Fruit fly (Drosophila melanogaster): Measurements from ENCODE around the gene CG7879.

CG7879 gene

dm6 chr3L:1586266-1587054 is 18.1 kb upstream of the CG7879 start:
- TF ChIP-seq insv (optimal IDR thresholded peaks at IDR 0.05) (no peak), Myc (optimal IDR thresholded peaks at IDR 0.05) (no peak), ttk (optimal IDR thresholded peaks at IDR 0.05) (no peak), Sin3A (optimal IDR thresholded peaks at IDR 0.05) (no peak), psq (optimal IDR thresholded peaks at IDR 0.05) (no peak), h (optimal IDR thresholded peaks at IDR 0.05) (no peak)

DNA sequence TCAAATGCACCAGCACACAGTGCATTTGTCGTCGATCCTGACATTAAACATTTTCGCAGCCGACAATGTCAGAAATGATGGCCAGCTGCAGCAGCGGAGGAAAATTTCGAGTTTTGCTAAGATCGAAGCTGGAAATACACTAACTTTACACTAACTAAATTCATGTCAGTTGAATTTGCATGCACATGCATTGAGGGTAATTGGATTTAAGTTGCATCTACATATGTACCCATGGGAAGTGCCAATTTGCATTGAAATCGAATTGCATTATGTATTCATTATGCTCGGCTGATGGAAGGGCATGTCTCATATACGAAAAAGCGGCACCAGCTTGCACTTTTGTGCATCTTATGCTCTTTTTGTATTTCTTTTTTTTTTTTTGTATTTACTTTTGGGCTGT is 16.4 kb upstream of the CG7879 start:
- TF ChIP-seq Myc (optimal IDR thresholded peaks at IDR 0.05) (no peak), insv (optimal IDR thresholded peaks at IDR 0.05) (no peak), h (optimal IDR thresholded peaks at IDR 0.05) (no peak), psq (optimal IDR thresholded peaks at IDR 0.05) (no peak), ttk (optimal IDR thresholded peaks at IDR 0.05) (no peak), Sin3A (optimal IDR thresholded peaks at IDR 0.05) (no peak)

- TF ChIP-seq Sin3A (optimal IDR thresholded peaks at IDR 0.05) (no peak), ttk (optimal IDR thresholded peaks at IDR 0.05) (no peak), h (optimal IDR thresholded peaks at IDR 0.05) (no peak), psq (optimal IDR thresholded peaks at IDR 0.05) (no peak), Myc (optimal IDR thresholded peaks at IDR 0.05) (no peak), insv (optimal IDR thresholded peaks at IDR 0.05) (no peak)
Observed at dm6 chr3L:1584003-1584402, 15.6 kb upstream of the CG7879 start.

dm6 chr3L:1580821-1581220 is 12.4 kb upstream of the CG7879 start:
- TF ChIP-seq Sin3A (optimal IDR thresholded peaks at IDR 0.05) (no peak), insv (optimal IDR thresholded peaks at IDR 0.05) (no peak), psq (optimal IDR thresholded peaks at IDR 0.05) (no peak), h (optimal IDR thresholded peaks at IDR 0.05) (no peak), ttk (optimal IDR thresholded peaks at IDR 0.05) (no peak), Myc (optimal IDR thresholded peaks at IDR 0.05) (no peak)

dm6 chr3L:1580194-1580593 is 11.8 kb upstream of the CG7879 start:
- TF ChIP-seq h (optimal IDR thresholded peaks at IDR 0.05) (no peak), Sin3A (optimal IDR thresholded peaks at IDR 0.05) (no peak), Myc (optimal IDR thresholded peaks at IDR 0.05) (no peak), ttk (optimal IDR thresholded peaks at IDR 0.05) (no peak), psq (optimal IDR thresholded peaks at IDR 0.05) (no peak), insv (optimal IDR thresholded peaks at IDR 0.05) (no peak)

DNA sequence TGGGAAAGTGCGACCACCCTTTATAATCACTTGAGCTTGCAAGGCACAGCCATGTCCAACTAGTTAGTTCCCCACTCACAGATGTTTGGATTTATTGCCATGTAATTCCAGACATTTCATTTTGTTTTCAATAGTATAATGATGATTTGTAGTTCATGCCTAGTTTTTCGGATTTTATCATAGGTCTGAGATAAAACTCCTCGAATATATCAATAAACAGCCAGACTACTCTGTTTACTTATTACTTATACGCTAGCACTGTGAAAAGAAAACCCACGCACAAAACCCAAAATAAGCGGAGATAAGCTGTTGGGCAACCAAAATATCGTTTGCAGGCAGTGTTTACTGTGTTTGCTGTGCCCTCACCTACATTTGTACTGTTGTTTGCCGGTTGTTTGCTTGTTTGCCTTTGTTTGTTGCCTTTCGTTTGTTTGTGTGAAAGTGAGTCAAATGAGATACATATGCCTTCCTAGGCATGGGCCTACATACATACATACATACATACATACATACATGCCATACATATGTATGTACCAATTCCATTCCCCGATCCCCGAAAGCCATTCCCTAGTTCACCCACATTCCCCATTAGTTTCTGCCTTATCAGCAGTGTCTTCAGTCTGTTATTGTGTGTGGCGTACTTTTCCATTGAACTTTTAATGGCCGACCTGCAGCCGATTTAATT is 10.9 kb upstream of the CG7879 start:
- TF ChIP-seq psq (optimal IDR thresholded peaks at IDR 0.05) (no peak), ttk (optimal IDR thresholded peaks at IDR 0.05) (no peak), h (optimal IDR thresholded peaks at IDR 0.05) (no peak), Myc (optimal IDR thresholded peaks at IDR 0.05) (no peak), insv (optimal IDR thresholded peaks at IDR 0.05) (no peak), Sin3A (optimal IDR thresholded peaks at IDR 0.05) (no peak)

dm6 chr3L:1578391-1578948 is 10.1 kb upstream of the CG7879 start:
- no peak for TF ChIP-seq insv (optimal IDR thresholded peaks at IDR 0.05)
- TF ChIP-seq h (optimal IDR thresholded peaks at IDR 0.05) = no peak
- no peak for TF ChIP-seq Myc (optimal IDR thresholded peaks at IDR 0.05)
- no peak for TF ChIP-seq Sin3A (optimal IDR thresholded peaks at IDR 0.05)
- TF ChIP-seq ttk (optimal IDR thresholded peaks at IDR 0.05) = no peak
- no peak for TF ChIP-seq psq (optimal IDR thresholded peaks at IDR 0.05)

DNA sequence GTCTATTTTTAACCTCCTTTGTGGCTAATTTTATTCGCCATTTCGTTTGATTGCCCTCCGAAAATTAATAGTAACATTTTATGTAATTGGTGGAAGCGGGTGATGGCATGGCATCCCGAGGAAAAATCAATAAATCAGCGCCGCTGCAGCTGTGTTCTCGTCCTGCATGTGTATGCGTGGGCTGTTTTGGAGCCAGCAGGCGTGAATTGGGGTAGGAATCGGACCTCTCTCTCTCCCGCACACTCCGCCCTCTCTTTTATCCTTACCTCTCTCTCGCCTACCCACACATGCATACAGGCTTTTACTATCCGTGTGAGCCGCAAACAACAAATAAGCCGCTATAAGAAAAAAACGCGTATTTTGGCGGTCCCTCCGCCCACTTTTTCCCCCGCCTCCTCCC is 8.9 kb upstream of the CG7879 start:
- TF ChIP-seq psq (optimal IDR thresholded peaks at IDR 0.05) (no peak), ttk (optimal IDR thresholded peaks at IDR 0.05) (no peak), Sin3A (optimal IDR thresholded peaks at IDR 0.05) (no peak), insv (optimal IDR thresholded peaks at IDR 0.05) (no peak), Myc (optimal IDR thresholded peaks at IDR 0.05) (no peak), h (optimal IDR thresholded peaks at IDR 0.05) (no peak)

DNA sequence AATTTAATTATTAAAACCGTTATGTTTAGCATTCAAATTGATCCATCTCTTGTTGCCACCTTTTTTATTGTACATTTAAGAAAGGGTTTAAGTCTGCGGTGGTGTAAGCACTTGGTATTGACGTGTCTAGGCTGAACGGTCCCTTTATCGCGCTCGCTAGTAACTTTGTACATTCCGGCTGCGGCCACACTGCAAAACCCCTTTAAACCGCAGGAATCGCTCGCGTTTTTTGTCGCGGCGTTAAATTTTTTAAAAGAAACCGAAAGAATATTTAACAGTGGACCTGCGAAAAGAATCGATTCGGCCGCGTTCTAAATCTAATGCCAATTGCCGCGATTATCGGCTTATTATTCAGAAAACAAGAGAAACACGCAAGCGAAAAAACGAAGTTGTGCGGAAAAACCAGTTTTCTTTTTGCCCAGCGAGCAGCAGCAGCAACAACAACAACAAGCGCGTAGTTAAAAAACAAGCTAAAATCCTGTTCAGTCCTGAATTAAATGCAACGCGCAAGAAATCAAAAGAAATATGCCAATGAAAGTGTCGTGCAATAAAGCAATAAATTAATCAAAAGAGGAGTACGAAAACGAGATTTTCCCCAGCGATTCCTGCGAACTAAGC is 8.2 kb upstream of the CG7879 start, which contains the start of gene CG13917:
CG13917 (plus strand) TSS at position 211 of the 618 bp plus-strand sequence.
- TF ChIP-seq Myc (optimal IDR thresholded peaks at IDR 0.05) = no peak
- no peak for TF ChIP-seq ttk (optimal IDR thresholded peaks at IDR 0.05)
- TF ChIP-seq insv (optimal IDR thresholded peaks at IDR 0.05) = no peak
- TF ChIP-seq h (optimal IDR thresholded peaks at IDR 0.05) = no peak
- no peak for TF ChIP-seq Sin3A (optimal IDR thresholded peaks at IDR 0.05)
- TF ChIP-seq psq (optimal IDR thresholded peaks at IDR 0.05) = no peak

DNA sequence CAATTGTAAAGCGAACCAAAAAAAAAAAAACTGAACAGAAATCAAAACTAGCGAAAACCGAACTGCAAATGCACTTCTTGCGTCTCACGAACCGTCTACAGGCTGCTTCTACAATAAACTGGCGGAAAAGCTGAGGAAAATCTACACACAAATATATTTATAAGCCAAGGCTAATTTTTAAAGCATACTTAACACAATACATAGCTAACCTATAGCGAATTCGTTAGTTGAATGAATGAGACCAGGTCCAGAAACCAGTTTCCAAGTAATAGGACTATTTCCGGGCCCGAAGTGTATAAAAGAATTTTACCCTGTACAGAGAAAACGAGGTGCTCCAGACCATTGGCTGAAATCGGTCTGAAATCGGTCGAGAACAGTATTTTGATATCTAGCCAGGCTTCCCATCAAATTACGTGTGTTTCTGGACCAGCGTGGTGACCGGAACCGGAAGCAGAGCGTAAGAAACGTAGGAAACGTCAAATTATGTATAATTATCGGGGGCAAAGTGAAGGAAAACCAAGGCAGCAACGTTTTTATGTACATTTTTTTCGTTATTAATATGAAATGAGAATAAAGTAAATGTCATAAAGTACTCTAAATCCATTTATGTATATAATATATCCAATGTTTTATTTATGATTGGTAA is 7.4 kb upstream of the CG7879 start:
- no peak for TF ChIP-seq h (optimal IDR thresholded peaks at IDR 0.05)
- no peak for TF ChIP-seq Sin3A (optimal IDR thresholded peaks at IDR 0.05)
- TF ChIP-seq psq (optimal IDR thresholded peaks at IDR 0.05) = no peak
- TF ChIP-seq insv (optimal IDR thresholded peaks at IDR 0.05) = no peak
- no peak for TF ChIP-seq ttk (optimal IDR thresholded peaks at IDR 0.05)
- no peak for TF ChIP-seq Myc (optimal IDR thresholded peaks at IDR 0.05)

dm6 chr3L:1573191-1573590 is 4.8 kb upstream of the CG7879 start:
- TF ChIP-seq Sin3A (optimal IDR thresholded peaks at IDR 0.05) (no peak), insv (optimal IDR thresholded peaks at IDR 0.05) (no peak), psq (optimal IDR thresholded peaks at IDR 0.05) (no peak), h (optimal IDR thresholded peaks at IDR 0.05) (no peak), ttk (optimal IDR thresholded peaks at IDR 0.05) (no peak), Myc (optimal IDR thresholded peaks at IDR 0.05) (no peak)

Measured in Kc167 (cell line).